Worm (Caenorhabditis elegans) whole organism, L4 larva: ENCODE data around the gene Y62E10A.24.

Experiments
- F26F4.8 ChIP-seq: fragments of 200-800 bp; sonication (Bioruptor generic); conservative IDR thresholded peaks from 2 replicates; pipeline ENCODE4 v1.3.6; 2022; ENCODE audit warnings: missing genetic modification characterization, missing compliant biosample characterization
- F49E8.2 ChIP-seq: sonication (generic microtip); optimal IDR thresholded peaks from 2 replicates; lab custom pipeline; 2016; ENCODE audit warnings: missing compliant biosample characterization, mild to moderate bottlenecking, missing genetic modification characterization, borderline replicate concordance
- R02D3.7 ChIP-seq: fragments of 150-350 bp; sonication (generic microtip); optimal IDR thresholded peaks from 3 replicates; lab custom pipeline; 2014; ENCODE audit warnings: missing biosample characterization, missing genetic modification characterization
- T26A8.4 ChIP-seq: fragments of 200-800 bp; sonication (Bioruptor generic); IDR thresholded peaks from 2 replicates; pipeline ENCODE4 v1.3.6; 2022; ENCODE audit warnings: missing genetic modification characterization, missing compliant biosample characterization
- Y5F2A.4 ChIP-seq: fragments of 200-800 bp; sonication (Bioruptor generic); optimal IDR thresholded peaks from 2 replicates; lab custom pipeline; 2018; ENCODE audit warnings: mild to moderate bottlenecking, missing genetic modification characterization, missing compliant biosample characterization
- Y75B8A.6 ChIP-seq: fragments of 200-800 bp; sonication (Bioruptor generic); IDR thresholded peaks from 2 replicates; pipeline ENCODE4 v1.3.6; 2022; ENCODE audit warnings: missing genetic modification reagents, missing genetic modification characterization, missing compliant biosample characterization
- ZK337.2 ChIP-seq: fragments of 200-800 bp; sonication (Bioruptor generic); IDR thresholded peaks from 2 replicates; pipeline ENCODE4 v1.3.6; 2022; ENCODE audit warnings: missing genetic modification reagents, missing genetic modification characterization, missing compliant biosample characterization
- aha-1 ChIP-seq: fragments of 150-350 bp; peaks from one replicate; lab custom pipeline; 2014; ENCODE audit warnings: missing biosample characterization, missing genetic modification characterization
- aly-2 ChIP-seq: sonication (generic microtip); optimal IDR thresholded peaks from 2 replicates; lab custom pipeline; 2018; ENCODE audit warnings: missing biosample characterization, missing genetic modification characterization
- arid-1 ChIP-seq: fragments of 200-800 bp; sonication (Bioruptor generic); conservative IDR thresholded peaks from 2 replicates; pipeline ENCODE4 v1.3.6; 2022; ENCODE audit warnings: missing genetic modification reagents, missing genetic modification characterization, missing compliant biosample characterization
- attf-4 ChIP-seq: sonication (generic microtip); optimal IDR thresholded peaks from 3 replicates; lab custom pipeline; 2017; ENCODE audit warnings: missing biosample characterization, missing genetic modification characterization
- ceh-20 ChIP-seq: fragments of 200-800 bp; sonication (Bioruptor generic); IDR thresholded peaks from 2 replicates; pipeline ENCODE4 v1.3.6; 2022; ENCODE audit warnings: missing genetic modification reagents, missing genetic modification characterization, missing compliant biosample characterization
- ceh-62 ChIP-seq: sonication (generic microtip); optimal IDR thresholded peaks from 2 replicates; lab custom pipeline; 2017; ENCODE audit warnings: missing biosample characterization, missing genetic modification characterization
- ceh-82 ChIP-seq: sonication (generic microtip); optimal IDR thresholded peaks from 2 replicates; lab custom pipeline; 2017; ENCODE audit warnings: missing biosample characterization, missing genetic modification characterization
- ctbp-1 ChIP-seq: fragments of 200-800 bp; sonication (Bioruptor generic); IDR thresholded peaks from 2 replicates; pipeline ENCODE4 v1.3.6; 2022; ENCODE audit warnings: missing genetic modification reagents, missing genetic modification characterization, missing compliant biosample characterization
- daf-12 ChIP-seq: fragments of 150-350 bp; optimal IDR thresholded peaks from 2 replicates; lab custom pipeline; 2014; ENCODE audit warnings: missing biosample characterization, missing genetic modification reagents, missing genetic modification characterization
- daf-8 ChIP-seq: fragments of 200-800 bp; sonication (Bioruptor generic); IDR thresholded peaks from 2 replicates; pipeline ENCODE4 v1.3.6; 2022; ENCODE audit warnings: missing genetic modification characterization, missing compliant biosample characterization
- dmd-6 ChIP-seq: fragments of 200-800 bp; sonication (Bioruptor generic); IDR thresholded peaks from 2 replicates; pipeline ENCODE4 v1.3.6; 2022; ENCODE audit warnings: missing genetic modification reagents, missing genetic modification characterization, missing compliant biosample characterization
- dpl-1 ChIP-seq: fragments of 150-350 bp; optimal IDR thresholded peaks from 2 replicates; lab custom pipeline; 2014; ENCODE audit warnings: missing biosample characterization, missing genetic modification reagents, missing genetic modification characterization
- duxl-1 ChIP-seq: sonication (generic microtip); optimal IDR thresholded peaks from 2 replicates; lab custom pipeline; 2016; ENCODE audit warnings: mild to moderate bottlenecking, missing genetic modification characterization, moderate library complexity, missing compliant biosample characterization; ENCODE audit not compliant: poor library complexity
- dve-1 ChIP-seq: sonication (generic microtip); optimal IDR thresholded peaks from 2 replicates; lab custom pipeline; 2017; ENCODE audit warnings: antibody characterized with exemption, mild to moderate bottlenecking, missing genetic modification characterization, missing compliant biosample characterization; ENCODE audit not compliant: insufficient read depth
- egl-43 ChIP-seq: fragments of 200-800 bp; sonication (Bioruptor generic); IDR thresholded peaks from 2 replicates; pipeline ENCODE4 v1.3.6; 2022; ENCODE audit warnings: missing genetic modification reagents, missing genetic modification characterization, missing compliant biosample characterization
- gei-8 ChIP-seq: fragments of 200-800 bp; sonication (Bioruptor generic); optimal IDR thresholded peaks from 2 replicates; lab custom pipeline; 2018; ENCODE audit warnings: mild to moderate bottlenecking, missing genetic modification characterization, missing compliant biosample characterization
- hif-1 ChIP-seq, 2 experiments: sonication (generic microtip); optimal IDR thresholded peaks; 2 replicates each; lab custom pipeline; 2016 to 2017; ENCODE audit warnings: missing compliant biosample characterization in 2 of 2, missing genetic modification characterization in 2 of 2, missing genetic modification reagents in 2 of 2, missing genotype in 2 of 2, mild to moderate bottlenecking in 1 of 2
- hlh-11 ChIP-seq: fragments of 200-800 bp; sonication (Bioruptor generic); optimal IDR thresholded peaks from 2 replicates; lab custom pipeline; 2018; ENCODE audit warnings: mild to moderate bottlenecking, missing genetic modification characterization, missing compliant biosample characterization
- hlh-30 ChIP-seq: sonication (generic microtip); optimal IDR thresholded peaks from 2 replicates; lab custom pipeline; 2017; ENCODE audit warnings: antibody characterized with exemption, mild to moderate bottlenecking, missing genetic modification characterization, missing compliant biosample characterization; ENCODE audit not compliant: insufficient read depth
- jun-1 ChIP-seq: fragments of 150-350 bp; optimal IDR thresholded peaks from 2 replicates; lab custom pipeline; 2014; ENCODE audit warnings: missing biosample characterization, missing genetic modification reagents, missing genetic modification characterization
- lin-13 ChIP-seq: fragments of 150-350 bp; optimal IDR thresholded peaks from 2 replicates; lab custom pipeline; 2014; ENCODE audit warnings: missing biosample characterization, missing genetic modification reagents, missing genetic modification characterization
- lin-15B ChIP-seq: fragments of 150-350 bp; sonication (generic microtip); optimal IDR thresholded peaks from 3 replicates; lab custom pipeline; 2014; ENCODE audit warnings: missing biosample characterization, missing genetic modification characterization
- lin-29 ChIP-seq: fragments of 200-800 bp; sonication (Bioruptor generic); IDR thresholded peaks from 2 replicates; pipeline ENCODE4 v1.3.6; 2022; ENCODE audit warnings: missing genetic modification reagents, missing genetic modification characterization, missing compliant biosample characterization
- lin-38 ChIP-seq: fragments of 200-800 bp; sonication (Bioruptor generic); IDR thresholded peaks from 2 replicates; pipeline ENCODE4 v1.3.6; 2022; ENCODE audit warnings: missing genetic modification reagents, missing genetic modification characterization, missing compliant biosample characterization
- lin-39 ChIP-seq: fragments of 150-350 bp; optimal IDR thresholded peaks from 2 replicates; lab custom pipeline; 2014; ENCODE audit warnings: missing biosample characterization, missing genetic modification reagents, missing genetic modification characterization
- lir-3 ChIP-seq: sonication (generic microtip); optimal IDR thresholded peaks from 2 replicates; lab custom pipeline; 2016; ENCODE audit warnings: mild to moderate bottlenecking, missing genetic modification characterization, missing compliant biosample characterization
- lsy-2 ChIP-seq, 2 experiments: fragments of 150-350 bp in 1 of 2; sonication (generic microtip) in 1 of 2; optimal IDR thresholded peaks; 2 replicates each; lab custom pipeline; 2014 to 2017; ENCODE audit warnings: missing biosample characterization in 2 of 2, missing genetic modification characterization in 2 of 2
- mep-1 ChIP-seq: fragments of 150-350 bp; sonication (generic microtip); optimal IDR thresholded peaks from 3 replicates; lab custom pipeline; 2014; ENCODE audit warnings: missing biosample characterization, missing genetic modification characterization
- mxl-2 ChIP-seq: fragments of 200-800 bp; sonication (Bioruptor generic); conservative IDR thresholded peaks from 2 replicates; pipeline ENCODE4 v1.3.6; 2022; ENCODE audit warnings: missing genetic modification reagents, missing genetic modification characterization, missing compliant biosample characterization
- nhr-10 ChIP-seq: fragments of 150-350 bp; optimal IDR thresholded peaks from 2 replicates; lab custom pipeline; 2014; ENCODE audit warnings: missing biosample characterization, missing genetic modification characterization
- nhr-11 ChIP-seq: fragments of 150-350 bp; optimal IDR thresholded peaks from 2 replicates; lab custom pipeline; 2014; ENCODE audit warnings: missing biosample characterization, missing genetic modification characterization
- nhr-111 ChIP-seq: fragments of 200-800 bp; sonication (Bioruptor generic); optimal IDR thresholded peaks from 2 replicates; lab custom pipeline; 2018; ENCODE audit warnings: mild to moderate bottlenecking, missing genetic modification characterization, missing compliant biosample characterization
- nhr-25 ChIP-seq: sonication (generic microtip); optimal IDR thresholded peaks from 2 replicates; lab custom pipeline; 2017; ENCODE audit warnings: missing genetic modification characterization, mild to moderate bottlenecking, missing compliant biosample characterization, antibody characterized with exemption, moderate library complexity, borderline replicate concordance; ENCODE audit not compliant: insufficient read depth
- nhr-28 ChIP-seq: fragments of 150-350 bp; optimal IDR thresholded peaks from 2 replicates; lab custom pipeline; 2014; ENCODE audit warnings: missing biosample characterization, missing genetic modification characterization
- nhr-41 ChIP-seq: fragments of 200-800 bp; sonication (Bioruptor generic); IDR thresholded peaks from 2 replicates; pipeline ENCODE4 v1.3.6; 2022; ENCODE audit warnings: missing genetic modification reagents, missing genetic modification characterization, missing compliant biosample characterization
- nhr-42 ChIP-seq: fragments of 200-800 bp; sonication (Bioruptor generic); IDR thresholded peaks from 2 replicates; pipeline ENCODE4 v1.3.6; 2022; ENCODE audit warnings: missing genetic modification characterization, missing compliant biosample characterization
- nhr-76 ChIP-seq: fragments of 150-350 bp; optimal IDR thresholded peaks from 2 replicates; lab custom pipeline; 2014; ENCODE audit warnings: missing biosample characterization, missing genetic modification characterization
- pha-4 ChIP-seq, 2 experiments: fragments of 150-350 bp in 1 of 2; fragments of 200-800 bp in 1 of 2; sonication (Bioruptor generic) in 1 of 2; IDR thresholded peaks in 1 of 2; optimal IDR thresholded peaks in 1 of 2; 2 replicates each; pipeline versions ENCODE4 v1.3.6 to Lab custom; 2014 to 2022; ENCODE audit warnings: missing genetic modification characterization in 2 of 2, missing genetic modification reagents in 2 of 2, missing biosample characterization in 1 of 2, missing compliant biosample characterization in 1 of 2
- pqm-1 ChIP-seq: sonication (generic microtip); optimal IDR thresholded peaks from 2 replicates; lab custom pipeline; 2017; ENCODE audit warnings: missing biosample characterization, missing genetic modification characterization
- rbr-2 ChIP-seq: sonication (generic microtip); optimal IDR thresholded peaks from 2 replicates; lab custom pipeline; 2016; ENCODE audit warnings: missing genotype, missing genetic modification characterization, missing compliant biosample characterization
- tag-97 ChIP-seq: fragments of 200-800 bp; sonication (Bioruptor generic); IDR thresholded peaks from 2 replicates; pipeline ENCODE4 v1.3.6; 2022; ENCODE audit warnings: missing genetic modification characterization, missing compliant biosample characterization
- unc-39 ChIP-seq: sonication (generic microtip); optimal IDR thresholded peaks from 2 replicates; lab custom pipeline; 2017; ENCODE audit warnings: missing biosample characterization, missing genetic modification characterization
- zag-1 ChIP-seq: fragments of 150-350 bp; optimal IDR thresholded peaks from 2 replicates; lab custom pipeline; 2014; ENCODE audit warnings: missing biosample characterization, missing genetic modification characterization
- ztf-7 ChIP-seq: fragments of 150-350 bp; optimal IDR thresholded peaks from 2 replicates; lab custom pipeline; 2014; ENCODE audit warnings: missing biosample characterization, missing genetic modification characterization

Y62E10A.24 gene

ce11 chrIV:13393246-13393716 is 22.8 kb downstream of the Y62E10A.24 start (continued):
- TF ChIP-seq ctbp-1 (GFP tag; lab: Robert Waterston, UW) (no peak), hif-1 (tag; optimal IDR thresholded peaks at IDR 0.05; lab: Kevin White, UChicago) (peak in 1 of 2 experiments; percentile 62), nhr-11 (tag; lab: Kevin White, UChicago) (no peak), zag-1 (tag; lab: Kevin White, UChicago) (no peak), hlh-30 (peak; percentile 75), mep-1 (tag; lab: Kevin White, UChicago) (peak; percentile 5), nhr-41 (GFP tag; lab: Robert Waterston, UW) (no peak), ceh-20 (GFP tag; lab: Robert Waterston, UW) (peak; percentile 7; the same call in 1 of the 2 replicates), lir-3 (no peak), F26F4.8 (GFP tag; lab: Robert Waterston, UW) (no peak), pha-4 (GFP tag; IDR thresholded peaks at IDR 0.05; lab: Robert Waterston, UW) (no peak; the same call in 1 of the 2 replicates), pha-4 (tag; optimal IDR thresholded peaks at IDR 0.05; lab: Kevin White, UChicago) (no peak), F49E8.2 (tag; lab: Kevin White, UChicago) (no peak), lin-15B (tag; lab: Kevin White, UChicago) (no peak), rbr-2 (tag; lab: Kevin White, UChicago) (no peak), daf-8 (GFP tag; lab: Robert Waterston, UW) (no peak), tag-97 (no peak), ceh-82 (tag; lab: Kevin White, UChicago) (no peak), ztf-7 (tag; lab: Kevin White, UChicago) (peak; percentile 22), ZK337.2 (GFP tag; lab: Robert Waterston, UW) (no peak), dve-1 (peak; percentile 52), dpl-1 (GFP tag; lab: Kevin White, UChicago) (no peak), Y5F2A.4 (GFP tag; lab: Kevin White, UChicago) (no peak), egl-43 (no peak), nhr-76 (no peak), lin-38 (GFP tag; lab: Robert Waterston, UW) (no peak), dmd-6 (peak; percentile 86), ceh-62 (tag; lab: Kevin White, UChicago) (no peak), nhr-111 (GFP tag; lab: Kevin White, UChicago) (no peak), aly-2 (tag; lab: Kevin White, UChicago) (no peak), T26A8.4 (no peak), lin-39 (no peak), duxl-1 (tag; lab: Kevin White, UChicago) (no peak), lin-29 (GFP tag; lab: Robert Waterston, UW) (no peak), mxl-2 (GFP tag; lab: Robert Waterston, UW) (no peak), pqm-1 (tag; lab: Kevin White, UChicago) (peak; percentile 31), daf-12 (tag; lab: Kevin White, UChicago) (no peak), unc-39 (tag; lab: Kevin White, UChicago) (no peak), lsy-2 (tag; optimal IDR thresholded peaks at IDR 0.05; lab: Kevin White, UChicago) (no peak), nhr-25 (tag; lab: Kevin White, UChicago) (no peak), hlh-11 (tag; lab: Kevin White, UChicago) (peak; percentile 91), R02D3.7 (tag; lab: Kevin White, UChicago) (no peak), attf-4 (tag; lab: Kevin White, UChicago) (no peak), lin-13 (GFP tag; lab: Kevin White, UChicago) (peak; percentile 23), nhr-10 (tag; lab: Kevin White, UChicago) (peak; percentile 87), Y75B8A.6 (0 out of 2 replicates have a peak, but pooled peaks have one; percentile 57), nhr-42 (no peak), arid-1 (no peak), nhr-28 (tag; lab: Kevin White, UChicago) (peak; percentile 68), gei-8 (peak; percentile 46), jun-1 (tag; lab: Kevin White, UChicago) (no peak), aha-1 (peak; percentile 97)
